Worm (Caenorhabditis elegans): ENCODE measurements around the gene C24A8.6.

The C24A8.6 gene

ce11 chrX:4363200-4363599, 31.0 kb upstream of the C24A8.6 start, which contains the start of gene F14H12.17:
Gene F14H12.17, minus strand, starts transcription at chrX:4363300.
- TF ChIP-seq nfya-1 (tag; optimal IDR thresholded peaks at IDR 0.05; ENCODE audit: insufficient read depth) = no peak
- TF ChIP-seq sea-2 (GFP tag; optimal IDR thresholded peaks at IDR 0.05) = no peak
- no peak for TF ChIP-seq eor-1 (tag; optimal IDR thresholded peaks at IDR 0.05)
- no peak for TF ChIP-seq elt-2 (tag; optimal IDR thresholded peaks at IDR 0.05)

ce11 chrX:4362522-4362921, 30.3 kb upstream of the C24A8.6 start, which contains the start of gene F14H12.7:
Gene F14H12.7, minus strand, starts transcription at chrX:4362622.
- TF ChIP-seq nhr-77 (tag; optimal IDR thresholded peaks at IDR 0.05) (no peak), ZK546.5 (tag; optimal IDR thresholded peaks at IDR 0.05) (no peak), egl-27 (tag; optimal IDR thresholded peaks at IDR 0.05) (no peak), daf-12 (tag; optimal IDR thresholded peaks at IDR 0.05) (no peak), fos-1 (tag; optimal IDR thresholded peaks at IDR 0.05) (no peak), nhr-67 (tag; optimal IDR thresholded peaks at IDR 0.05) (no peak), skn-1 (tag; optimal IDR thresholded peaks at IDR 0.05) (no peak), ceh-16 (tag; optimal IDR thresholded peaks at IDR 0.05) (no peak), nhr-11 (tag; optimal IDR thresholded peaks at IDR 0.05) (no peak), lin-39 (tag; optimal IDR thresholded peaks at IDR 0.05) (no peak), pha-4 (tag; optimal IDR thresholded peaks at IDR 0.05) (no peak), fkh-10 (GFP tag; optimal IDR thresholded peaks at IDR 0.05) (no peak), aly-2 (tag; optimal IDR thresholded peaks at IDR 0.05) (no peak), ceh-82 (tag; optimal IDR thresholded peaks at IDR 0.05) (no peak), nhr-23 (tag; optimal IDR thresholded peaks at IDR 0.05) (no peak), jun-1 (tag; optimal IDR thresholded peaks at IDR 0.05) (no peak), ztf-11 (tag; optimal IDR thresholded peaks at IDR 0.05) (no peak)

- TF ChIP-seq jun-1 (tag; optimal IDR thresholded peaks at IDR 0.05) (no peak), nhr-11 (tag; optimal IDR thresholded peaks at IDR 0.05) (no peak), nhr-67 (tag; optimal IDR thresholded peaks at IDR 0.05) (no peak), ama-1 (optimal IDR thresholded peaks at IDR 0.05) (no peak), nhr-76 (tag; optimal IDR thresholded peaks at IDR 0.05) (no peak), elt-2 (tag; optimal IDR thresholded peaks at IDR 0.05) (peak; percentile 61), unc-39 (tag; optimal IDR thresholded peaks at IDR 0.05) (no peak)
Measured at ce11 chrX:4359030-4359429, 26.8 kb upstream of the C24A8.6 start.

ce11 chrX:4357467-4357866, 25.3 kb upstream of the C24A8.6 start, which contains the start of gene F14H12.6:
Gene F14H12.6, minus strand, starts transcription at chrX:4357567.
- TF ChIP-seq ceh-9 (tag; optimal IDR thresholded peaks at IDR 0.05) = no peak
- no peak for TF ChIP-seq fkh-10 (GFP tag; optimal IDR thresholded peaks at IDR 0.05)
- TF ChIP-seq mml-1 (tag; optimal IDR thresholded peaks at IDR 0.05) = no peak
- TF ChIP-seq nhr-25 (tag; optimal IDR thresholded peaks at IDR 0.05) = no peak
- TF ChIP-seq nhr-77 (tag; optimal IDR thresholded peaks at IDR 0.05) = no peak
- no peak for TF ChIP-seq egl-27 (tag; optimal IDR thresholded peaks at IDR 0.05)
- TF ChIP-seq nhr-43 (tag; optimal IDR thresholded peaks at IDR 0.05; ENCODE audit: poor library complexity, severe bottlenecking) = no peak
- TF ChIP-seq nhr-11 (tag; optimal IDR thresholded peaks at IDR 0.05) = no peak
- no peak for TF ChIP-seq R02D3.7 (tag; optimal IDR thresholded peaks at IDR 0.05)
- TF ChIP-seq sea-2 (GFP tag; optimal IDR thresholded peaks at IDR 0.05) = no peak
- TF ChIP-seq egl-5 (tag; optimal IDR thresholded peaks at IDR 0.05) = no peak
- no peak for TF ChIP-seq jun-1 (tag; optimal IDR thresholded peaks at IDR 0.05)
- no peak for TF ChIP-seq tbx-2 (tag; optimal IDR thresholded peaks at IDR 0.05)
- TF ChIP-seq unc-39 (tag; optimal IDR thresholded peaks at IDR 0.05) = no peak
- no peak for TF ChIP-seq fkh-2 (tag; optimal IDR thresholded peaks at IDR 0.05)
- no peak for TF ChIP-seq pqm-1 (tag; optimal IDR thresholded peaks at IDR 0.05)
- no peak for TF ChIP-seq ceh-82 (tag; optimal IDR thresholded peaks at IDR 0.05)
- no peak for TF ChIP-seq lsy-12 (tag; optimal IDR thresholded peaks at IDR 0.05)
- TF ChIP-seq elt-2 (tag; optimal IDR thresholded peaks at IDR 0.05) = no peak
- TF ChIP-seq fos-1 (tag; optimal IDR thresholded peaks at IDR 0.05) = no peak

- TF ChIP-seq ama-1 (optimal IDR thresholded peaks at IDR 0.05) = no peak
- TF ChIP-seq fkh-10 (GFP tag; optimal IDR thresholded peaks at IDR 0.05) = no peak
- no peak for TF ChIP-seq nhr-43 (tag; optimal IDR thresholded peaks at IDR 0.05; ENCODE audit: poor library complexity, severe bottlenecking)
- TF ChIP-seq nhr-23 (tag; optimal IDR thresholded peaks at IDR 0.05) = no peak
- no peak for TF ChIP-seq unc-62 (GFP tag; optimal IDR thresholded peaks at IDR 0.05)
- no peak for TF ChIP-seq nhr-67 (tag; optimal IDR thresholded peaks at IDR 0.05)
- no peak for TF ChIP-seq hmg-11 (tag; optimal IDR thresholded peaks at IDR 0.05)
- no peak for TF ChIP-seq fos-1 (tag; optimal IDR thresholded peaks at IDR 0.05)
- no peak for TF ChIP-seq nhr-77 (tag; optimal IDR thresholded peaks at IDR 0.05)
- TF ChIP-seq pha-4 (tag; optimal IDR thresholded peaks at IDR 0.05) = no peak
- no peak for TF ChIP-seq fkh-2 (tag; optimal IDR thresholded peaks at IDR 0.05)
- TF ChIP-seq egl-27 (tag; optimal IDR thresholded peaks at IDR 0.05) = no peak
- TF ChIP-seq elt-3 (tag; optimal IDR thresholded peaks at IDR 0.05) = no peak
- no peak for TF ChIP-seq ceh-82 (tag; optimal IDR thresholded peaks at IDR 0.05)
- TF ChIP-seq nhr-237 (tag; optimal IDR thresholded peaks at IDR 0.05) = no peak
- TF ChIP-seq nfya-1 (tag; optimal IDR thresholded peaks at IDR 0.05; ENCODE audit: insufficient read depth) = no peak
Measured at ce11 chrX:4353318-4353717, 21.1 kb upstream of the C24A8.6 start, which contains the start of gene col-165. Gene col-165, plus strand, starts transcription at chrX:4353618.
